Fruit fly (Drosophila melanogaster) whole organism, wandering third instar larva: Measurements from ENCODE around the gene tws.

Experiments
- CG32264 ChIP-seq: fragments of 200-800 bp; sonication (Bioruptor generic); optimal IDR thresholded peaks from 2 replicates; lab custom pipeline; 2016; ENCODE audit warnings: missing biosample characterization, missing genetic modification characterization
- CG9705 ChIP-seq: fragments of 200-800 bp; sonication (Bioruptor generic); optimal IDR thresholded peaks from 2 replicates; lab custom pipeline; 2018; ENCODE audit warnings: missing biosample characterization, mild to moderate bottlenecking, missing genetic modification characterization
- Dfd ChIP-seq: fragments of >200 bp; optimal IDR thresholded peaks from 2 replicates; lab custom pipeline; 2017; ENCODE audit warnings: missing biosample characterization, missing genetic modification characterization
- GATAd ChIP-seq: sonication (Bioruptor generic); optimal IDR thresholded peaks from 2 replicates; lab custom pipeline; 2016; ENCODE audit warnings: missing biosample characterization, missing genetic modification characterization
- HLH106 ChIP-seq: fragments of 200-800 bp; optimal IDR thresholded peaks from 3 replicates; lab custom pipeline; 2019; ENCODE audit warnings: missing biosample characterization, mild to moderate bottlenecking, missing genetic modification characterization, moderate library complexity
- Hnf4 ChIP-seq: fragments of 200-800 bp; sonication (Bioruptor generic); optimal IDR thresholded peaks from 2 replicates; lab custom pipeline; 2016; ENCODE audit warnings: missing biosample characterization, mild to moderate bottlenecking, missing genetic modification characterization
- Hr78 ChIP-seq: fragments of >200 bp; optimal IDR thresholded peaks from 2 replicates; lab custom pipeline; 2017; ENCODE audit warnings: missing biosample characterization, missing genetic modification characterization
- Hr83 ChIP-seq: fragments of 200-300 bp; sonication (Bioruptor generic); optimal IDR thresholded peaks from 2 replicates; lab custom pipeline; 2016; ENCODE audit warnings: missing biosample characterization, mild to moderate bottlenecking, missing genetic modification characterization, moderate library complexity; ENCODE audit not compliant: poor library complexity, severe bottlenecking
- Jra ChIP-seq: sonication (Bioruptor generic); optimal IDR thresholded peaks from 2 replicates; lab custom pipeline; 2016; ENCODE audit warnings: missing biosample characterization, missing genetic modification characterization
- Mio ChIP-seq: sonication (Bioruptor generic); optimal IDR thresholded peaks from 2 replicates; lab custom pipeline; 2016; ENCODE audit warnings: missing biosample characterization, missing genetic modification characterization
- Myc ChIP-seq: fragments of >200 bp; optimal IDR thresholded peaks from 2 replicates; lab custom pipeline; 2017
- N ChIP-seq: fragments of >200 bp; optimal IDR thresholded peaks from 2 replicates; lab custom pipeline; 2018; ENCODE audit warnings: missing biosample characterization, missing external identifiers, missing genetic modification characterization
- OdsH ChIP-seq: fragments of 200-800 bp; sonication (Bioruptor generic); optimal IDR thresholded peaks from 2 replicates; lab custom pipeline; 2016; ENCODE audit warnings: missing biosample characterization, mild to moderate bottlenecking, missing genetic modification characterization
- Rel ChIP-seq, 2 experiments: fragments of 200-800 bp; sonication (Bioruptor generic) in 1 of 2; optimal IDR thresholded peaks; 2 replicates in 1 of 2; 3 replicates in 1 of 2; lab custom pipeline; 2016 to 2019; ENCODE audit warnings: mild to moderate bottlenecking in 2 of 2, missing biosample characterization in 2 of 2, missing genetic modification characterization in 2 of 2, moderate library complexity in 1 of 2
- Sp1 ChIP-seq: fragments of 200-800 bp; sonication (Bioruptor generic); optimal IDR thresholded peaks from 3 replicates; lab custom pipeline; 2019; ENCODE audit warnings: missing biosample characterization, mild to moderate bottlenecking, missing genetic modification characterization, moderate library complexity
- Vsx2 ChIP-seq: fragments of 200-300, 225-300 bp; sonication (Bioruptor generic); optimal IDR thresholded peaks from 2 replicates; lab custom pipeline; 2018; ENCODE audit warnings: missing biosample characterization, missing genetic modification characterization; ENCODE audit not compliant: partially characterized antibody
- br ChIP-seq: fragments of 200-800 bp; sonication (Bioruptor generic); optimal IDR thresholded peaks from 2 replicates; lab custom pipeline; 2016; ENCODE audit warnings: missing biosample characterization, missing genetic modification characterization
- brk ChIP-seq: fragments of 200-800 bp; sonication (Bioruptor generic); optimal IDR thresholded peaks from 2 replicates; lab custom pipeline; 2016; ENCODE audit warnings: missing biosample characterization, mild to moderate bottlenecking, missing genetic modification characterization
- dl ChIP-seq, 2 experiments: fragments of 175-275, 200-275 bp in 1 of 2; fragments of 200-275 bp in 1 of 2; sonication (Bioruptor generic); optimal IDR thresholded peaks; lab custom pipeline; 2018; ENCODE audit warnings: mild to moderate bottlenecking in 2 of 2, missing biosample characterization in 2 of 2, missing genetic modification characterization in 2 of 2, moderate library complexity in 2 of 2; ENCODE audit not compliant: partially characterized antibody in 2 of 2, insufficient read depth in 1 of 2
- ey ChIP-seq: fragments of 200-800 bp; sonication (Bioruptor generic); optimal IDR thresholded peaks from 2 replicates; lab custom pipeline; 2016; ENCODE audit warnings: missing biosample characterization, missing genetic modification characterization
- foxo ChIP-seq, 2 experiments: fragments of 200-800 bp; sonication (Bioruptor generic); optimal IDR thresholded peaks; 2 replicates in 1 of 2; 3 replicates in 1 of 2; lab custom pipeline; 2016 to 2017; ENCODE audit warnings: missing biosample characterization in 2 of 2, missing genetic modification characterization in 2 of 2
- fru ChIP-seq: fragments of 200-800 bp; sonication (Bioruptor generic); optimal IDR thresholded peaks from 3 replicates; lab custom pipeline; 2016; ENCODE audit warnings: missing biosample characterization, mild to moderate bottlenecking, missing genetic modification characterization
- h ChIP-seq: fragments of 200-800 bp; sonication (Bioruptor generic); optimal IDR thresholded peaks from 3 replicates; lab custom pipeline; 2016; ENCODE audit warnings: missing biosample characterization, mild to moderate bottlenecking, missing genetic modification characterization
- lola ChIP-seq: fragments of >200 bp; optimal IDR thresholded peaks from 2 replicates; lab custom pipeline; 2017; ENCODE audit warnings: missing biosample characterization, missing genetic modification characterization
- psq ChIP-seq: fragments of 200-800 bp; sonication (Bioruptor generic); optimal IDR thresholded peaks from 3 replicates; lab custom pipeline; 2017; ENCODE audit warnings: missing biosample characterization, mild to moderate bottlenecking, missing genetic modification characterization, moderate library complexity
- rgr ChIP-seq: fragments of 200-800 bp; sonication (Bioruptor generic); optimal IDR thresholded peaks from 3 replicates; lab custom pipeline; 2016; ENCODE audit warnings: missing biosample characterization, mild to moderate bottlenecking, missing genetic modification characterization
- sage ChIP-seq: fragments of 200-800 bp; sonication (Bioruptor generic); optimal IDR thresholded peaks from 2 replicates; lab custom pipeline; 2016; ENCODE audit warnings: missing biosample characterization, mild to moderate bottlenecking, missing genetic modification characterization
- sv ChIP-seq: fragments of 200-800 bp; sonication (Bioruptor generic); optimal IDR thresholded peaks from 3 replicates; lab custom pipeline; 2016; ENCODE audit warnings: missing biosample characterization, missing genetic modification characterization
- tai ChIP-seq: sonication (Bioruptor generic); optimal IDR thresholded peaks from 2 replicates; lab custom pipeline; 2016; ENCODE audit warnings: missing biosample characterization, missing genetic modification characterization
- woc ChIP-seq: sonication (Bioruptor generic); optimal IDR thresholded peaks from 2 replicates; lab custom pipeline; 2016; ENCODE audit warnings: missing biosample characterization, mild to moderate bottlenecking, missing genetic modification characterization

Gene tws

dm6 chr3R:10166334-10166733, 26.8 kb upstream of the tws start:
- TF ChIP-seq foxo (GFP tag; optimal IDR thresholded peaks at IDR 0.05; lab: Kevin White, UChicago) (peak in 1 of 2 experiments; percentile 20), psq (GFP tag; lab: Kevin White, UChicago) (no peak), sage (GFP tag; lab: Kevin White, UChicago) (peak; percentile 2), Hnf4 (GFP tag; lab: Kevin White, UChicago) (peak; percentile 36), CG32264 (GFP tag; lab: Kevin White, UChicago) (no peak), br (peak; percentile 42), Dfd (GFP tag; lab: Kevin White, UChicago) (no peak), tai (peak; percentile 50)
- TF ChIP-seq, all 38 proteins: peak for 5

dm6 chr3R:10161163-10161562, 21.6 kb upstream of the tws start, which contains the start of gene CG6254:
Gene CG6254, minus strand, starts transcription at chr3R:10161331.
- TF ChIP-seq dl (GFP tag; optimal IDR thresholded peaks at IDR 0.05; lab: Kevin White, UChicago; ENCODE audit: insufficient read depth in 1 of 2, partially characterized antibody in 2 of 2) (no peak), psq (GFP tag; lab: Kevin White, UChicago) (no peak), Vsx2 (GFP tag; lab: Kevin White, UChicago) (no peak), Myc (no peak), Hr78 (GFP tag; lab: Kevin White, UChicago) (no peak), brk (GFP tag; lab: Kevin White, UChicago) (no peak), HLH106 (tag; lab: Kevin White, UChicago) (no peak), N (GFP tag; lab: Kevin White, UChicago) (no peak), CG9705 (peak; percentile 45), woc (peak; percentile 81), sv (GFP tag; lab: Kevin White, UChicago) (no peak), lola (GFP tag; lab: Kevin White, UChicago) (no peak), foxo (GFP tag; optimal IDR thresholded peaks at IDR 0.05; lab: Kevin White, UChicago) (peak in 1 of 2 experiments; percentile 51), h (no peak), Mio (GFP tag; lab: Kevin White, UChicago) (no peak), Jra (GFP tag; lab: Kevin White, UChicago) (no peak), OdsH (peak; percentile 8), fru (GFP tag; lab: Kevin White, UChicago) (no peak), sage (GFP tag; lab: Kevin White, UChicago) (no peak), ey (GFP tag; lab: Kevin White, UChicago) (peak; percentile 13), Hnf4 (GFP tag; lab: Kevin White, UChicago) (no peak), Sp1 (GFP tag; lab: Kevin White, UChicago) (no peak), Hr83 (GFP tag; lab: Kevin White, UChicago) (peak; percentile 74), GATAd (no peak)

- TF ChIP-seq OdsH, result no peak
- no peak for TF ChIP-seq dl (GFP tag; optimal IDR thresholded peaks at IDR 0.05; lab: Kevin White, UChicago; ENCODE audit: insufficient read depth in 1 of 2, partially characterized antibody in 2 of 2)
- no peak for TF ChIP-seq N (GFP tag; lab: Kevin White, UChicago)
- no peak for TF ChIP-seq Hr78 (GFP tag; lab: Kevin White, UChicago)
- no peak for TF ChIP-seq Dfd (GFP tag; lab: Kevin White, UChicago)
- TF ChIP-seq Rel (GFP tag; optimal IDR thresholded peaks at IDR 0.05; lab: Kevin White, UChicago), result no peak
- TF ChIP-seq Rel (tag; optimal IDR thresholded peaks at IDR 0.05; lab: Kevin White, UChicago), result no peak
- TF ChIP-seq Mio (GFP tag; lab: Kevin White, UChicago), result no peak
- TF ChIP-seq, all 38 proteins: peak for 0
These were observed 14.5 kb upstream of the tws start for dm6 chr3R:10153957-10154685.

- TF ChIP-seq Rel (GFP tag; optimal IDR thresholded peaks at IDR 0.05; lab: Kevin White, UChicago) (no peak), Rel (tag; optimal IDR thresholded peaks at IDR 0.05; lab: Kevin White, UChicago) (peak; percentile 64), rgr (GFP tag; lab: Kevin White, UChicago) (no peak)
These were observed 12.4 kb upstream of the tws start, which contains the start of gene CG34303 for dm6 chr3R:10151830-10152513. Gene CG34303, minus strand, starts transcription at chr3R:10151880.
